Worm (Caenorhabditis elegans) whole organism, mixed stage, embryonic: ENCODE results near the gene nhr-195.

Source experiments
- nhr-237 ChIP-seq: fragments of 150-350 bp; optimal IDR thresholded peaks from 2 replicates; lab custom pipeline; 2014; ENCODE audit warnings: missing biosample characterization, missing genetic modification characterization
- sem-2 ChIP-seq: fragments of 200-800 bp; sonication (Bioruptor generic); optimal IDR thresholded peaks from 2 replicates; lab custom pipeline; 2018; ENCODE audit warnings: mild to moderate bottlenecking, missing genetic modification characterization, missing compliant biosample characterization

- TF ChIP-seq sem-2 (no peak), nhr-237 (tag; lab: Kevin White, UChicago) (no peak)
Measured at ce11 chrV:9003291-9003690, 31.1 kb upstream of the nhr-195 start, which contains the start of gene srx-1.
